Fruit fly (Drosophila melanogaster) whole organism, embryonic: ENCODE data around the gene CG7069.
A peak's percentile ranks its signal among the peaks of the same experiment; 100 is the strongest.

Source experiments
- B-H1 ChIP-seq: fragments of 200-800 bp; sonication (Bioruptor generic); IDR thresholded peaks from 3 replicates; pipeline ENCODE4 v1.3.6; 2022; ENCODE audit warnings: missing biosample characterization, missing genetic modification characterization
- CG11723 ChIP-seq: fragments of 200-800 bp; sonication (Bioruptor generic); optimal IDR thresholded peaks from 2 replicates; lab custom pipeline; 2017; ENCODE audit warnings: missing biosample characterization, mild to moderate bottlenecking, missing genetic modification characterization
- CG12155 ChIP-seq: fragments of 200-800 bp; sonication (Bioruptor generic); optimal IDR thresholded peaks from 3 replicates; lab custom pipeline; 2016; ENCODE audit warnings: missing biosample characterization, missing genetic modification characterization
- CG1233 ChIP-seq: fragments of 200-800 bp; sonication (Bioruptor generic); optimal IDR thresholded peaks from 4 replicates; lab custom pipeline; 2018; ENCODE audit warnings: missing biosample characterization, mild to moderate bottlenecking, missing genetic modification characterization
- CG12942 ChIP-seq: fragments of 200-800 bp; sonication (Bioruptor generic); optimal IDR thresholded peaks from 3 replicates; lab custom pipeline; 2016; ENCODE audit warnings: missing biosample characterization, missing genetic modification characterization
- CG13123 ChIP-seq: fragments of 200-800 bp; sonication (Bioruptor generic); optimal IDR thresholded peaks from 2 replicates; lab custom pipeline; 2016; ENCODE audit warnings: missing biosample characterization, missing genetic modification characterization
- CG1603 ChIP-seq: fragments of 200-800 bp; sonication (Bioruptor generic); optimal IDR thresholded peaks from 2 replicates; lab custom pipeline; 2019; ENCODE audit warnings: missing biosample characterization, mild to moderate bottlenecking, missing genetic modification characterization, moderate library complexity
- CG1647 ChIP-seq: fragments of 200-800 bp; sonication (Bioruptor generic); optimal IDR thresholded peaks from 3 replicates; lab custom pipeline; 2016; ENCODE audit warnings: missing biosample characterization, missing genetic modification characterization
- CG17612 ChIP-seq: fragments of 200-800 bp; sonication (Bioruptor generic); IDR thresholded peaks from 2 replicates; pipeline ENCODE4 v1.3.6; 2022; ENCODE audit warnings: missing biosample characterization, missing genetic modification characterization
- CG17802 ChIP-seq: fragments of 200-800 bp; sonication (Bioruptor generic); optimal IDR thresholded peaks from 2 replicates; lab custom pipeline; 2018; ENCODE audit warnings: missing biosample characterization, mild to moderate bottlenecking, missing genetic modification characterization, moderate library complexity
- CG18262 ChIP-seq: fragments of 200-800 bp; optimal IDR thresholded peaks from 3 replicates; lab custom pipeline; 2019; ENCODE audit warnings: missing biosample characterization, mild to moderate bottlenecking, missing genetic modification characterization, moderate library complexity
- CG2129 ChIP-seq: fragments of 200-800 bp; sonication (Bioruptor generic); IDR thresholded peaks from 2 replicates; pipeline ENCODE4 v1.3.6; 2022; ENCODE audit warnings: missing biosample characterization, missing genetic modification characterization; ENCODE audit not compliant: partially characterized antibody
- CG2202 ChIP-seq: fragments of 200-800 bp; sonication (Bioruptor generic); optimal IDR thresholded peaks from 2 replicates; lab custom pipeline; 2018; ENCODE audit warnings: missing biosample characterization, mild to moderate bottlenecking, missing genetic modification characterization
- CG2678 ChIP-seq: fragments of 200-800 bp; sonication (Bioruptor generic); optimal IDR thresholded peaks from 3 replicates; lab custom pipeline; 2019; ENCODE audit warnings: missing biosample characterization, mild to moderate bottlenecking, missing genetic modification characterization, moderate library complexity
- CG32532 ChIP-seq: fragments of 200-800 bp; sonication (Bioruptor generic); IDR thresholded peaks from 2 replicates; pipeline ENCODE4 v1.3.6; 2022; ENCODE audit warnings: missing biosample characterization, missing genetic modification characterization
- CG32767 ChIP-seq: fragments of 200-800 bp; sonication (Bioruptor generic); IDR thresholded peaks from 2 replicates; pipeline ENCODE4 v1.3.6; 2022; ENCODE audit warnings: missing biosample characterization, missing genetic modification characterization
- CG4282 ChIP-seq: fragments of 200-800 bp; sonication (Bioruptor generic); optimal IDR thresholded peaks from 2 replicates; lab custom pipeline; 2016; ENCODE audit warnings: missing biosample characterization, missing genetic modification characterization
- CG5953 ChIP-seq: fragments of 200-800 bp; sonication (Bioruptor generic); IDR thresholded peaks from 2 replicates; pipeline ENCODE4 v1.3.6; 2022; ENCODE audit warnings: missing biosample characterization, missing genetic modification characterization
- CG6254 ChIP-seq: fragments of 200-800 bp; sonication (Bioruptor generic); optimal IDR thresholded peaks from 3 replicates; lab custom pipeline; 2017; ENCODE audit warnings: mild to moderate bottlenecking, missing biosample characterization, missing genetic modification reagents, missing genetic modification characterization
- CG8388 ChIP-seq: fragments of 200-800 bp; sonication (Bioruptor generic); optimal IDR thresholded peaks from 2 replicates; lab custom pipeline; 2019; ENCODE audit warnings: missing biosample characterization, mild to moderate bottlenecking, missing genetic modification characterization, moderate library complexity
- CG9609 ChIP-seq: fragments of 200-800 bp; sonication (Bioruptor generic); optimal IDR thresholded peaks from 3 replicates; lab custom pipeline; 2016; ENCODE audit warnings: missing biosample characterization, missing genetic modification characterization
- Camta ChIP-seq: fragments of 200-800 bp; sonication (Bioruptor generic); optimal IDR thresholded peaks from 2 replicates; lab custom pipeline; 2016; ENCODE audit warnings: missing biosample characterization, missing genetic modification characterization
- D ChIP-seq, 2 experiments: fragments of 200-800 bp in 1 of 2; fragments of >200 bp in 1 of 2; sonication (Bioruptor generic) in 1 of 2; optimal IDR thresholded peaks; 2 replicates in 1 of 2; 3 replicates in 1 of 2; lab custom pipeline; 2017; ENCODE audit warnings: mild to moderate bottlenecking in 1 of 2, missing biosample characterization in 1 of 2, missing genetic modification characterization in 1 of 2, missing genetic modification reagents in 1 of 2
- Dad ChIP-seq: fragments of 200-800 bp; sonication (Bioruptor generic); optimal IDR thresholded peaks from 3 replicates; lab custom pipeline; 2016; ENCODE audit warnings: missing biosample characterization, missing genetic modification characterization
- Doc2 ChIP-seq: fragments of 200-800 bp; sonication (Bioruptor generic); IDR thresholded peaks from 2 replicates; pipeline ENCODE4 v1.3.6; 2022; ENCODE audit warnings: missing biosample characterization, missing genetic modification characterization
- Dp ChIP-seq: fragments of 200-800 bp; sonication (Bioruptor generic); optimal IDR thresholded peaks from 2 replicates; lab custom pipeline; 2018; ENCODE audit warnings: missing biosample characterization, mild to moderate bottlenecking, missing genetic modification characterization, moderate library complexity
- E2f1 ChIP-seq: fragments of 200-800 bp; sonication (Bioruptor generic); IDR thresholded peaks from 2 replicates; pipeline ENCODE4 v1.3.6; 2022; ENCODE audit warnings: missing biosample characterization, missing genetic modification characterization
- HLH54F ChIP-seq: fragments of 200-800 bp; sonication (Bioruptor generic); optimal IDR thresholded peaks from 3 replicates; lab custom pipeline; 2016; ENCODE audit warnings: missing biosample characterization, missing genetic modification characterization
- Oaz ChIP-seq: fragments of 200-800 bp; sonication (Bioruptor generic); IDR thresholded peaks from 2 replicates; pipeline ENCODE4 v1.3.6; 2022; ENCODE audit warnings: missing biosample characterization, missing genetic modification characterization
- Oli ChIP-seq: fragments of 200-800 bp; sonication (Bioruptor generic); optimal IDR thresholded peaks from 2 replicates; lab custom pipeline; 2018; ENCODE audit warnings: missing biosample characterization, mild to moderate bottlenecking, missing genetic modification characterization, moderate library complexity
- Tbp ChIP-seq: fragments of >200 bp; optimal IDR thresholded peaks from 2 replicates; lab custom pipeline; 2018; ENCODE audit warnings: missing biosample characterization, missing genetic modification characterization
- Trl ChIP-seq, 3 experiments: fragments of >200 bp in 2 of 3; fragments of 200-800 bp in 1 of 3; sonication (Bioruptor generic) in 1 of 3; optimal IDR thresholded peaks; 2 replicates in 1 of 3; 3 replicates in 2 of 3; lab custom pipeline; 2016 to 2017; ENCODE audit warnings: missing biosample characterization in 1 of 3, missing genetic modification characterization in 1 of 3
- Vsx1 ChIP-seq: fragments of 200-800 bp; sonication (Bioruptor generic); optimal IDR thresholded peaks from 2 replicates; lab custom pipeline; 2017; ENCODE audit warnings: missing biosample characterization, mild to moderate bottlenecking, missing genetic modification characterization, missing genetic modification reagents
- aop ChIP-seq: fragments of 200-800 bp; sonication (Bioruptor generic); IDR thresholded peaks from 2 replicates; pipeline ENCODE4 v1.3.6; 2022; ENCODE audit warnings: missing biosample characterization, missing genetic modification characterization
- ap ChIP-seq: fragments of 200-800 bp; sonication (Bioruptor generic); IDR thresholded peaks from 2 replicates; pipeline ENCODE4 v1.3.6; 2022; ENCODE audit warnings: missing biosample characterization, missing genetic modification characterization
- bbx ChIP-seq: fragments of 200-800 bp; sonication (Bioruptor generic); IDR thresholded peaks from 2 replicates; pipeline ENCODE4 v1.3.6; 2022; ENCODE audit warnings: missing biosample characterization, missing genetic modification characterization; ENCODE audit not compliant: partially characterized antibody
- bigmax ChIP-seq: fragments of 200-800 bp; sonication (Bioruptor generic); optimal IDR thresholded peaks from 2 replicates; lab custom pipeline; 2018; ENCODE audit warnings: missing biosample characterization, mild to moderate bottlenecking, missing genetic modification characterization
- cg ChIP-seq: fragments of 200-800 bp; sonication (Bioruptor generic); optimal IDR thresholded peaks from 3 replicates; lab custom pipeline; 2019; ENCODE audit warnings: missing biosample characterization, mild to moderate bottlenecking, missing genetic modification characterization, moderate library complexity
- chif ChIP-seq, 2 experiments: fragments of 200-800 bp; sonication (Bioruptor generic); optimal IDR thresholded peaks; 3 replicates each; lab custom pipeline; 2016; ENCODE audit warnings: missing biosample characterization in 2 of 2, missing genetic modification characterization in 2 of 2
- chm ChIP-seq: fragments of 200-800 bp; sonication (Bioruptor generic); IDR thresholded peaks from 2 replicates; pipeline ENCODE4 v1.3.6; 2022; ENCODE audit warnings: missing biosample characterization, missing genetic modification characterization
- gce ChIP-seq: fragments of 200-800 bp; sonication (Bioruptor generic); IDR thresholded peaks from 3 replicates; pipeline ENCODE4 v1.3.6; 2022; ENCODE audit warnings: missing biosample characterization, missing genetic modification characterization
- gcm2 ChIP-seq: fragments of 200-800 bp; sonication (Bioruptor generic); optimal IDR thresholded peaks from 2 replicates; lab custom pipeline; 2016; ENCODE audit warnings: missing biosample characterization, missing genetic modification characterization
- grau ChIP-seq: fragments of 200-800 bp; optimal IDR thresholded peaks from 3 replicates; lab custom pipeline; 2019; ENCODE audit warnings: missing biosample characterization, mild to moderate bottlenecking, missing genetic modification characterization, moderate library complexity
- h ChIP-seq: fragments of >200 bp; optimal IDR thresholded peaks from 2 replicates; lab custom pipeline; 2017
- ham ChIP-seq: fragments of 200-800 bp; sonication (Bioruptor generic); IDR thresholded peaks from 2 replicates; pipeline ENCODE4 v1.3.6; 2022; ENCODE audit warnings: missing biosample characterization, missing genetic modification characterization
- psq ChIP-seq: fragments of 200-800 bp; sonication (Bioruptor generic); optimal IDR thresholded peaks from 2 replicates; lab custom pipeline; 2017; ENCODE audit warnings: missing biosample characterization, missing genetic modification characterization
- ranshi ChIP-seq: fragments of 200-800 bp; sonication (Bioruptor generic); IDR thresholded peaks from 2 replicates; pipeline ENCODE4 v1.3.6; 2022; ENCODE audit warnings: missing biosample characterization, missing genetic modification characterization
- stc ChIP-seq: fragments of 200-800 bp; sonication (Bioruptor generic); IDR thresholded peaks from 2 replicates; pipeline ENCODE4 v1.3.6; 2022; ENCODE audit warnings: missing biosample characterization, missing genetic modification characterization
- tap ChIP-seq: fragments of 200-800 bp; optimal IDR thresholded peaks from 3 replicates; lab custom pipeline; 2019; ENCODE audit warnings: missing biosample characterization, mild to moderate bottlenecking, missing genetic modification characterization, moderate library complexity
- tio ChIP-seq: fragments of 200-800 bp; sonication (Bioruptor generic); optimal IDR thresholded peaks from 2 replicates; lab custom pipeline; 2017; ENCODE audit warnings: missing biosample characterization, missing genetic modification characterization, inconsistent platforms
- zfh1 ChIP-seq: fragments of 200-800 bp; sonication (Bioruptor generic); IDR thresholded peaks from 3 replicates; pipeline ENCODE4 v1.3.6; 2022; ENCODE audit warnings: missing biosample characterization, missing genetic modification characterization

CG7069 gene

dm6 chr3R:22397068-22397700, 24.5 kb downstream of the CG7069 start (continued):
- TF ChIP-seq E2f1 (GFP tag; lab: Robert Waterston, UW) (no peak), bbx (GFP tag; lab: Robert Waterston, UW) (peak; percentile 83), aop (GFP tag; lab: Robert Waterston, UW) (no peak), h (no peak), CG17802 (tag; lab: Kevin White, UChicago) (no peak), Doc2 (GFP tag; lab: Robert Waterston, UW) (no peak), CG4282 (GFP tag; lab: Kevin White, UChicago) (no peak), CG12942 (GFP tag; lab: Kevin White, UChicago) (no peak), ranshi (GFP tag; lab: Robert Waterston, UW) (no peak), Tbp (GFP tag; lab: Kevin White, UChicago) (no peak), CG32767 (GFP tag; lab: Robert Waterston, UW) (no peak), cg (GFP tag; lab: Kevin White, UChicago) (no peak), CG5953 (no peak), CG17612 (GFP tag; lab: Robert Waterston, UW) (no peak), CG2202 (no peak), bigmax (GFP tag; lab: Kevin White, UChicago) (no peak), Oli (no peak), CG1233 (GFP tag; lab: Kevin White, UChicago) (no peak), CG13123 (no peak), Vsx1 (GFP tag; lab: Kevin White, UChicago) (no peak), zfh1 (no peak), gce (GFP tag; lab: Robert Waterston, UW) (no peak), CG2129 (peak; percentile 19; the same call in 1 of the 2 replicates), ap (GFP tag; lab: Robert Waterston, UW) (no peak), B-H1 (GFP tag; lab: Robert Waterston, UW) (no peak), CG9609 (GFP tag; lab: Kevin White, UChicago) (no peak), CG11723 (GFP tag; lab: Kevin White, UChicago) (no peak), psq (GFP tag; lab: Kevin White, UChicago) (no peak), tio (GFP tag; lab: Kevin White, UChicago) (no peak), CG18262 (tag; lab: Kevin White, UChicago) (no peak), tap (tag; lab: Kevin White, UChicago) (no peak), Dad (no peak), CG12155 (GFP tag; lab: Kevin White, UChicago) (no peak), Trl (optimal IDR thresholded peaks at IDR 0.05; lab: Kevin White, UChicago) (no peak), Trl (GFP tag; optimal IDR thresholded peaks at IDR 0.05; lab: Kevin White, UChicago) (no peak), CG8388 (GFP tag; lab: Kevin White, UChicago) (no peak), stc (no peak), CG6254 (GFP tag; lab: Kevin White, UChicago) (no peak), D (optimal IDR thresholded peaks at IDR 0.05; lab: Kevin White, UChicago) (no peak), D (GFP tag; optimal IDR thresholded peaks at IDR 0.05; lab: Kevin White, UChicago) (no peak), chif (GFP tag; optimal IDR thresholded peaks at IDR 0.05; lab: Kevin White, UChicago) (no peak), HLH54F (GFP tag; lab: Kevin White, UChicago) (no peak), CG32532 (GFP tag; lab: Robert Waterston, UW) (no peak), CG1647 (GFP tag; lab: Kevin White, UChicago) (no peak), grau (tag; lab: Kevin White, UChicago) (no peak), gcm2 (GFP tag; lab: Kevin White, UChicago) (no peak), CG2678 (tag; lab: Kevin White, UChicago) (no peak), ham (no peak), Oaz (GFP tag; lab: Robert Waterston, UW) (no peak), Dp (GFP tag; lab: Kevin White, UChicago) (no peak), Camta (GFP tag; lab: Kevin White, UChicago) (no peak), chm (GFP tag; lab: Robert Waterston, UW) (no peak), CG1603 (no peak)
